Worm (Caenorhabditis elegans) whole organism, L1 larva: Measurements from ENCODE around the gene C07G1.15.

Source experiments
- C04F5.9 ChIP-seq: sonication (generic microtip); optimal IDR thresholded peaks from 2 replicates; lab custom pipeline; 2016; ENCODE audit warnings: missing genetic modification characterization, missing compliant biosample characterization
- aha-1 ChIP-seq: fragments of 150-350 bp; optimal IDR thresholded peaks from 2 replicates; lab custom pipeline; 2014; ENCODE audit warnings: missing biosample characterization, missing genetic modification characterization
- alr-1 ChIP-seq: fragments of 200-800 bp; sonication (Bioruptor generic); optimal IDR thresholded peaks from 2 replicates; lab custom pipeline; 2018; ENCODE audit warnings: borderline replicate concordance, mild to moderate bottlenecking, missing genetic modification characterization, missing compliant biosample characterization
- aly-2 ChIP-seq: fragments of 150-350 bp; optimal IDR thresholded peaks from 2 replicates; lab custom pipeline; 2014; ENCODE audit warnings: missing biosample characterization, missing genetic modification characterization
- ama-1 ChIP-seq: fragments of 150-350 bp; optimal IDR thresholded peaks from 2 replicates; lab custom pipeline; 2014
- ceh-63 ChIP-seq: fragments of 200-800 bp; sonication (Bioruptor generic); optimal IDR thresholded peaks from 2 replicates; lab custom pipeline; 2018; ENCODE audit warnings: mild to moderate bottlenecking, missing genetic modification characterization, missing compliant biosample characterization
- dsc-1 ChIP-seq: sonication (generic microtip); optimal IDR thresholded peaks from 2 replicates; lab custom pipeline; 2016; ENCODE audit warnings: mild to moderate bottlenecking, missing genetic modification characterization, missing compliant biosample characterization
- efl-1 ChIP-seq, 4 experiments: fragments of 150-350 bp; optimal IDR thresholded peaks in 3 of 4; peaks in 1 of 4; 1 replicate in 1 of 4; 2 replicates in 3 of 4; lab custom pipeline; 2014; ENCODE audit warnings: missing biosample characterization in 2 of 4, missing genetic modification characterization in 2 of 4, missing genetic modification reagents in 2 of 4
- egl-27 ChIP-seq, 2 experiments: fragments of 150-350 bp in 1 of 2; sonication (generic microtip); optimal IDR thresholded peaks; 3 replicates each; lab custom pipeline; 2017 to 2018; ENCODE audit warnings: missing biosample characterization in 2 of 2, missing genetic modification characterization in 2 of 2, missing genetic modification reagents in 2 of 2
- elt-2 ChIP-seq: sonication (generic microtip); optimal IDR thresholded peaks from 2 replicates; lab custom pipeline; 2016; ENCODE audit warnings: missing genetic modification characterization, mild to moderate bottlenecking, inconsistent platforms, missing compliant biosample characterization, missing genetic modification reagents
- grh-1 ChIP-seq: fragments of 200-800 bp; sonication (Bioruptor generic); IDR thresholded peaks from 2 replicates; pipeline ENCODE4 v1.3.6; 2022; ENCODE audit warnings: missing genetic modification reagents, missing genetic modification characterization, missing compliant biosample characterization
- hpl-2 ChIP-seq: fragments of 150-350 bp; optimal IDR thresholded peaks from 2 replicates; lab custom pipeline; 2014; ENCODE audit warnings: missing biosample characterization, missing genetic modification reagents, missing genetic modification characterization
- jun-1 ChIP-seq: fragments of 150-350 bp; optimal IDR thresholded peaks from 2 replicates; lab custom pipeline; 2014; ENCODE audit warnings: missing biosample characterization, missing genetic modification reagents, missing genetic modification characterization
- lin-15B ChIP-seq: fragments of 150-350 bp; sonication (generic microtip); optimal IDR thresholded peaks from 3 replicates; lab custom pipeline; 2014; ENCODE audit warnings: missing biosample characterization, missing genetic modification characterization
- lin-35 ChIP-seq, 2 experiments: fragments of 150-350 bp; optimal IDR thresholded peaks; 2 replicates each; lab custom pipeline; 2014; ENCODE audit warnings: missing biosample characterization in 2 of 2, missing genetic modification characterization in 2 of 2, missing genetic modification reagents in 2 of 2
- lin-39 ChIP-seq: fragments of 150-350 bp; optimal IDR thresholded peaks from 2 replicates; lab custom pipeline; 2014; ENCODE audit warnings: missing biosample characterization, missing genetic modification reagents, missing genetic modification characterization
- lsy-2 ChIP-seq, 2 experiments: fragments of 150-350 bp; optimal IDR thresholded peaks; 2 replicates each; lab custom pipeline; 2014; ENCODE audit warnings: missing biosample characterization in 2 of 2, missing genetic modification characterization in 2 of 2
- nhr-19 ChIP-seq: fragments of 200-800 bp; sonication (Bioruptor generic); conservative IDR thresholded peaks from 2 replicates; pipeline ENCODE4 v1.3.6; 2022; ENCODE audit warnings: missing genetic modification characterization, missing compliant biosample characterization
- nhr-20 ChIP-seq: sonication (generic microtip); optimal IDR thresholded peaks from 2 replicates; lab custom pipeline; 2016; ENCODE audit warnings: mild to moderate bottlenecking, missing genetic modification characterization, missing compliant biosample characterization
- nhr-71 ChIP-seq: sonication (generic microtip); optimal IDR thresholded peaks from 2 replicates; lab custom pipeline; 2016; ENCODE audit warnings: mild to moderate bottlenecking, missing genetic modification characterization, moderate library complexity, missing compliant biosample characterization
- nhr-77 ChIP-seq: fragments of 150-350 bp; optimal IDR thresholded peaks from 2 replicates; lab custom pipeline; 2014; ENCODE audit warnings: missing biosample characterization, missing genetic modification characterization
- nhr-84 ChIP-seq: sonication (generic microtip); optimal IDR thresholded peaks from 2 replicates; lab custom pipeline; 2017; ENCODE audit warnings: missing biosample characterization, missing genetic modification characterization
- pag-3 ChIP-seq: sonication (generic microtip); optimal IDR thresholded peaks from 2 replicates; lab custom pipeline; 2017; ENCODE audit warnings: missing genetic modification characterization, mild to moderate bottlenecking, missing compliant biosample characterization, antibody characterized with exemption, borderline replicate concordance; ENCODE audit not compliant: insufficient read depth
- pax-3 ChIP-seq: fragments of 200-800 bp; sonication (Bioruptor generic); optimal IDR thresholded peaks from 2 replicates; lab custom pipeline; 2018; ENCODE audit warnings: mild to moderate bottlenecking, missing genetic modification characterization, moderate library complexity, missing compliant biosample characterization
- rnt-1 ChIP-seq: sonication (generic microtip); optimal IDR thresholded peaks from 2 replicates; lab custom pipeline; 2016; ENCODE audit warnings: mild to moderate bottlenecking, missing genetic modification characterization, moderate library complexity, missing compliant biosample characterization
- sox-4 ChIP-seq: sonication (generic microtip); optimal IDR thresholded peaks from 2 replicates; lab custom pipeline; 2016; ENCODE audit warnings: missing genetic modification characterization, missing compliant biosample characterization
- sup-37 ChIP-seq: fragments of 200-800 bp; sonication (Bioruptor generic); optimal IDR thresholded peaks from 2 replicates; lab custom pipeline; 2018; ENCODE audit warnings: mild to moderate bottlenecking, missing genetic modification characterization, missing compliant biosample characterization
- swsn-7 ChIP-seq: sonication (generic microtip); optimal IDR thresholded peaks from 2 replicates; lab custom pipeline; 2016; ENCODE audit warnings: missing genetic modification characterization, missing compliant biosample characterization
- unc-130 ChIP-seq: fragments of 150-350 bp; optimal IDR thresholded peaks from 2 replicates; lab custom pipeline; 2017; ENCODE audit warnings: missing biosample characterization, missing genetic modification characterization, inconsistent platforms
- unc-30 ChIP-seq: sonication (generic microtip); optimal IDR thresholded peaks from 2 replicates; lab custom pipeline; 2017; ENCODE audit warnings: missing biosample characterization, missing genetic modification characterization
- vab-15 ChIP-seq: sonication (generic microtip); optimal IDR thresholded peaks from 2 replicates; lab custom pipeline; 2017; ENCODE audit warnings: missing genotype, mild to moderate bottlenecking, missing genetic modification characterization, missing compliant biosample characterization
- zag-1 ChIP-seq: fragments of 150-350 bp; optimal IDR thresholded peaks from 2 replicates; lab custom pipeline; 2014; ENCODE audit warnings: missing biosample characterization, missing genetic modification characterization
- ztf-11 ChIP-seq, 2 experiments: sonication (generic microtip); optimal IDR thresholded peaks; 2 replicates each; lab custom pipeline; 2016 to 2017; ENCODE audit warnings: missing genetic modification characterization in 2 of 2, missing biosample characterization in 1 of 2, missing compliant biosample characterization in 1 of 2
- ztf-4 ChIP-seq: fragments of 150-350 bp; optimal IDR thresholded peaks from 2 replicates; lab custom pipeline; 2014; ENCODE audit warnings: missing biosample characterization, missing genetic modification characterization

The C07G1.15 gene

ce11 chrIV:8151721-8152120, 18.1 kb upstream of the C07G1.15 start:
- no peak for TF ChIP-seq unc-30 (tag; lab: Kevin White, UChicago)
- TF ChIP-seq lsy-2 (tag; optimal IDR thresholded peaks at IDR 0.05; lab: Kevin White, UChicago): peak in 1 of 2 experiments; percentile 3
- no peak for TF ChIP-seq ceh-63 (GFP tag; lab: Kevin White, UChicago)
- TF ChIP-seq nhr-20 (tag; lab: Kevin White, UChicago): peak; percentile 24
- TF ChIP-seq jun-1 (tag; lab: Kevin White, UChicago): peak; percentile 24
- no peak for TF ChIP-seq lin-15B (tag; lab: Kevin White, UChicago)
- TF ChIP-seq efl-1 (optimal IDR thresholded peaks at IDR 0.05; lab: Kevin White, UChicago): no peak
- TF ChIP-seq efl-1 (GFP tag; optimal IDR thresholded peaks at IDR 0.05 in 1 of 2; lab: Kevin White, UChicago): no peak
- no peak for TF ChIP-seq rnt-1 (tag; lab: Kevin White, UChicago)
- no peak for TF ChIP-seq ztf-4 (tag; lab: Kevin White, UChicago)
- peak; percentile 83 for TF ChIP-seq elt-2
- TF ChIP-seq dsc-1 (tag; lab: Kevin White, UChicago): peak; percentile 18
- TF ChIP-seq alr-1: no peak
- TF ChIP-seq unc-130 (tag; lab: Kevin White, UChicago): no peak
- no peak for TF ChIP-seq aha-1 (tag; lab: Kevin White, UChicago)
- TF ChIP-seq lin-35 (GFP tag; optimal IDR thresholded peaks at IDR 0.05; lab: Kevin White, UChicago): peak in 1 of 2 experiments; percentile 35
- no peak for TF ChIP-seq pag-3
- no peak for TF ChIP-seq zag-1
- TF ChIP-seq nhr-19 (GFP tag; lab: Robert Waterston, UW): peak; percentile 10; the same call in 1 of the 2 replicates
- no peak for TF ChIP-seq egl-27 (tag; optimal IDR thresholded peaks at IDR 0.05; lab: Kevin White, UChicago)
- TF ChIP-seq nhr-71 (tag; lab: Kevin White, UChicago): peak; percentile 32
- TF ChIP-seq nhr-77 (tag; lab: Kevin White, UChicago): no peak
- TF ChIP-seq ztf-11 (tag; optimal IDR thresholded peaks at IDR 0.05; lab: Kevin White, UChicago): no peak
- no peak for TF ChIP-seq nhr-84 (tag; lab: Kevin White, UChicago)
- no peak for TF ChIP-seq C04F5.9

ce11 chrIV:8152145-8152544, 17.6 kb upstream of the C07G1.15 start, which contains the start of gene faah-2:
TSS of gene faah-2 (plus strand) at chrIV:8152445.
- no peak for TF ChIP-seq hpl-2 (GFP tag; lab: Kevin White, UChicago)
- no peak for TF ChIP-seq ama-1 (lab: Kevin White, UChicago)
- TF ChIP-seq aly-2: no peak
- TF ChIP-seq nhr-19 (GFP tag; lab: Robert Waterston, UW): no peak
- no peak for TF ChIP-seq zag-1
- TF ChIP-seq vab-15 (tag; lab: Kevin White, UChicago): no peak
- TF ChIP-seq lin-39 (tag; lab: Kevin White, UChicago): no peak
- TF ChIP-seq pax-3 (tag; lab: Kevin White, UChicago): no peak
- TF ChIP-seq grh-1 (GFP tag; lab: Robert Waterston, UW): no peak
- no peak for TF ChIP-seq sox-4 (tag; lab: Kevin White, UChicago)
- no peak for TF ChIP-seq ztf-4 (tag; lab: Kevin White, UChicago)
- TF ChIP-seq nhr-77 (tag; lab: Kevin White, UChicago): no peak
- TF ChIP-seq, all 84 proteins: peak for 0

ce11 chrIV:8152688-8153087, 17.1 kb upstream of the C07G1.15 start:
- peak; percentile 37 for TF ChIP-seq elt-2
- TF ChIP-seq sup-37 (GFP tag; lab: Kevin White, UChicago): no peak

ce11 chrIV:8153163-8153562, 16.6 kb upstream of the C07G1.15 start:
- TF ChIP-seq lin-15B (tag; lab: Kevin White, UChicago): no peak
- no peak for TF ChIP-seq efl-1 (optimal IDR thresholded peaks at IDR 0.05; lab: Kevin White, UChicago)
- TF ChIP-seq efl-1 (GFP tag; optimal IDR thresholded peaks at IDR 0.05 in 1 of 2; lab: Kevin White, UChicago): peak in 1 of 2 experiments; percentile 14
- TF ChIP-seq swsn-7: no peak
